Worm (Caenorhabditis elegans): ENCODE results near the gene sbds-1.

Gene sbds-1

ce11 chrIII:587009-587408 lies 51.2 kb downstream of the sbds-1 start, which contains the start of gene helq-1:
TSS of gene helq-1 (minus strand) at chrIII:587109.
- no peak for TF ChIP-seq ztf-22 (GFP tag; optimal IDR thresholded peaks at IDR 0.05)
- no peak for TF ChIP-seq rpc-1 (optimal IDR thresholded peaks at IDR 0.05)
- TF ChIP-seq rpc-1 (tag; optimal IDR thresholded peaks at IDR 0.05): no peak
- TF ChIP-seq T26A5.8 (tag; optimal IDR thresholded peaks at IDR 0.05): no peak
- TF ChIP-seq sptf-2 (GFP tag; optimal IDR thresholded peaks at IDR 0.05): no peak
- no peak for TF ChIP-seq B0336.3 (GFP tag; IDR thresholded peaks at IDR 0.05)
- TF ChIP-seq nhr-179 (tag; optimal IDR thresholded peaks at IDR 0.05): no peak
- TF ChIP-seq ztf-18 (tag; optimal IDR thresholded peaks at IDR 0.05): no peak
- TF ChIP-seq ama-1 (optimal IDR thresholded peaks at IDR 0.05): no peak
- no peak for TF ChIP-seq ama-1 (GFP tag; optimal IDR thresholded peaks at IDR 0.05)
- no peak for TF ChIP-seq efl-1 (GFP tag; optimal IDR thresholded peaks at IDR 0.05)
- no peak for TF ChIP-seq mes-4 (tag; optimal IDR thresholded peaks at IDR 0.05)
- TF ChIP-seq lir-1 (GFP tag; conservative IDR thresholded peaks at IDR 0.05): no peak
- no peak for TF ChIP-seq F57C9.4 (tag; optimal IDR thresholded peaks at IDR 0.05)
- no peak for TF ChIP-seq unc-130 (GFP tag; optimal IDR thresholded peaks at IDR 0.05)
- TF ChIP-seq mxl-1 (tag; optimal IDR thresholded peaks at IDR 0.05): no peak
- no peak for TF ChIP-seq tbp1 (GFP tag; optimal IDR thresholded peaks at IDR 0.05)
- TF ChIP-seq athp-1 (tag; optimal IDR thresholded peaks at IDR 0.05): no peak
- TF ChIP-seq nfya-1 (tag; optimal IDR thresholded peaks at IDR 0.05; ENCODE audit: borderline replicate concordance, insufficient read depth): no peak
- no peak for TF ChIP-seq dpff-1 (tag; optimal IDR thresholded peaks at IDR 0.05)
- TF ChIP-seq dpl-1 (GFP tag; optimal IDR thresholded peaks at IDR 0.05): no peak
